Worm (Caenorhabditis elegans): ENCODE measurements around the gene Y51A2A.5.

Gene Y51A2A.5

DNA sequence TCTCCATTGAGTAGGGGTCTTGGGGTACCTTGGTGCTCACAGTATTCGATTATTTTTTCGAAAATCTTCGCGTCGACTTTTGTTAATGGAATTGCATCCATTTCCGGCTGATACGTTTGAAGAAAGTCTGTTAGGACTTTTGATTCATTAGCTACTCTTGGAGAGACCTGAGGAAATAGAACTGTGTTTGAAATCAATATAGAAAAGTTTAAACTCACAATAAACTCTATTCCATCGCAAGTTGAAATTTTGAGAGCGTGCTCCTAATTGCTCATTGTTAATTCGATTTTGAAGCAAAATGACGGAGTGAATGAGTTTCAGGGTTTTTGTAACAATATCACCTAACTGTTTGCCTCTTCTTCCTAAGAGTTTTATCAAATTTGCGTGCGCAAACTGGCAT lies 28.7 kb upstream of the Y51A2A.5 start, which contains the start of gene skr-6:
Gene skr-6, minus strand, starts transcription at position 101 of the 400 bp plus-strand sequence.
- TF ChIP-seq nhr-12 (tag; optimal IDR thresholded peaks at IDR 0.05), result no peak
- TF ChIP-seq mls-2 (tag; optimal IDR thresholded peaks at IDR 0.05), result no peak
- TF ChIP-seq nhr-2 (tag; optimal IDR thresholded peaks at IDR 0.05), result no peak
- no peak for TF ChIP-seq flh-1 (GFP tag; optimal IDR thresholded peaks at IDR 0.05)
- no peak for TF ChIP-seq cnd-1 (tag; optimal IDR thresholded peaks at IDR 0.05)

DNA sequence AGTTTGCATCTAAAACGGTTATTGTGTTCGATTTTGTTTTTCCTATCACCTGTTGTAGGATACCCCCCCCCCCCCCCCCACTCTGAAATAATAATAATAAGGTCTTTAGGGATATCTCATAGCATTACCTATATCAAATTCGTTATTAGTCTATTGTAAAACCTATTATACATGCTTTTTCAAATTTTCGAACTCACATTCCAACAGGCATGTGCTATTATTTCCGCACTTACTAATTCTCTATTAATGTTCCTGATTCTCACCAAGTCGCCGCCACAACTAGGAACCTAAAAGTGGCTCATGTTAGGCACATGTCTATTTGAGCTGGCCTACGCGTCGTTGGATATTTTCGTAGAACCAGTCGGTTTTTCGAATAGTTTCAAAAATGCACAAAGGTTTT lies 28.2 kb upstream of the Y51A2A.5 start, which contains the start of gene Y37H2C.4:
Gene Y37H2C.4, plus strand, starts transcription at position 301 of the 400 bp plus-strand sequence.
- TF ChIP-seq unc-39 (tag; optimal IDR thresholded peaks at IDR 0.05) (no peak), blmp-1 (tag; optimal IDR thresholded peaks at IDR 0.05) (no peak), nhr-12 (tag; optimal IDR thresholded peaks at IDR 0.05) (no peak), ztf-11 (tag; optimal IDR thresholded peaks at IDR 0.05) (no peak), unc-62 (GFP tag; optimal IDR thresholded peaks at IDR 0.05) (no peak), zip-8 (tag; optimal IDR thresholded peaks at IDR 0.05) (no peak), pha-4 (tag; optimal IDR thresholded peaks at IDR 0.05) (no peak), bed-3 (GFP tag; optimal IDR thresholded peaks at IDR 0.05) (no peak), nhr-237 (tag; optimal IDR thresholded peaks at IDR 0.05) (no peak), nhr-76 (tag; optimal IDR thresholded peaks at IDR 0.05) (no peak), elt-3 (tag; optimal IDR thresholded peaks at IDR 0.05) (no peak)

ce11 chrV:18280778-18281177 lies 17.8 kb upstream of the Y51A2A.5 start, which contains the start of gene Y51A2A.16:
TSS of gene Y51A2A.16 (minus strand) at chrV:18280878.
- no peak for TF ChIP-seq blmp-1 (tag; optimal IDR thresholded peaks at IDR 0.05)
- no peak for TF ChIP-seq ztf-11 (tag; optimal IDR thresholded peaks at IDR 0.05)
- TF ChIP-seq tbx-8 (GFP tag; optimal IDR thresholded peaks at IDR 0.05), result no peak
- no peak for TF ChIP-seq cnd-1 (tag; optimal IDR thresholded peaks at IDR 0.05)

ce11 chrV:18282597-18282996 lies 16.0 kb upstream of the Y51A2A.5 start, which contains the start of gene clec-247:
TSS of gene clec-247 (plus strand) at chrV:18282897.
- TF ChIP-seq lin-32 (GFP tag; optimal IDR thresholded peaks at IDR 0.05) (no peak), ceh-43 (GFP tag; optimal IDR thresholded peaks at IDR 0.05) (no peak), ces-1 (GFP tag; optimal IDR thresholded peaks at IDR 0.05) (no peak), ztf-11 (tag; optimal IDR thresholded peaks at IDR 0.05) (no peak), ceh-39 (tag; optimal IDR thresholded peaks at IDR 0.05) (no peak), lin-13 (tag; optimal IDR thresholded peaks at IDR 0.05) (no peak), unc-39 (tag; optimal IDR thresholded peaks at IDR 0.05) (no peak), nhr-237 (tag; optimal IDR thresholded peaks at IDR 0.05) (no peak), bed-3 (GFP tag; optimal IDR thresholded peaks at IDR 0.05) (no peak), mls-2 (tag; optimal IDR thresholded peaks at IDR 0.05) (no peak), sptf-1 (tag; optimal IDR thresholded peaks at IDR 0.05) (no peak), pha-4 (tag; optimal IDR thresholded peaks at IDR 0.05) (no peak), cnd-1 (tag; optimal IDR thresholded peaks at IDR 0.05) (no peak), mab-5 (tag; optimal IDR thresholded peaks at IDR 0.05) (no peak), mep-1 (tag; optimal IDR thresholded peaks at IDR 0.05) (no peak), unc-62 (GFP tag; optimal IDR thresholded peaks at IDR 0.05) (no peak), zip-8 (tag; optimal IDR thresholded peaks at IDR 0.05) (no peak)

ce11 chrV:18290642-18291041 lies 8.0 kb upstream of the Y51A2A.5 start, which contains the start of gene Y51A2A.4:
TSS of gene Y51A2A.4 (plus strand) at chrV:18290942.
- TF ChIP-seq sptf-1 (tag; optimal IDR thresholded peaks at IDR 0.05), result no peak
- TF ChIP-seq tbx-8 (GFP tag; optimal IDR thresholded peaks at IDR 0.05), result no peak
- TF ChIP-seq ces-1 (GFP tag; optimal IDR thresholded peaks at IDR 0.05), result no peak
- TF ChIP-seq sem-2 (GFP tag; optimal IDR thresholded peaks at IDR 0.05), result no peak
- no peak for TF ChIP-seq ham-2 (GFP tag; optimal IDR thresholded peaks at IDR 0.05)
- TF ChIP-seq unc-39 (tag; optimal IDR thresholded peaks at IDR 0.05), result no peak
- TF ChIP-seq snpc-4 (tag; optimal IDR thresholded peaks at IDR 0.05), result no peak
- TF ChIP-seq ceh-39 (tag; optimal IDR thresholded peaks at IDR 0.05), result no peak
- TF ChIP-seq blmp-1 (tag; optimal IDR thresholded peaks at IDR 0.05), result no peak
- TF ChIP-seq mls-2 (tag; optimal IDR thresholded peaks at IDR 0.05), result no peak

- no peak for TF ChIP-seq lin-13 (tag; optimal IDR thresholded peaks at IDR 0.05)
- no peak for TF ChIP-seq lin-32 (GFP tag; optimal IDR thresholded peaks at IDR 0.05)
- no peak for TF ChIP-seq unc-120 (tag; optimal IDR thresholded peaks at IDR 0.05; ENCODE audit: poor library complexity, severe bottlenecking)
- no peak for TF ChIP-seq snpc-4 (tag; optimal IDR thresholded peaks at IDR 0.05)
These were observed 6.3 kb upstream of the Y51A2A.5 start, which contains the start of gene Y51A2A.12 for ce11 chrV:18292295-18292694. TSS of gene Y51A2A.12 (plus strand) at chrV:18292595.

Measured in whole organism, mixed stage, embryonic.